Worm (Caenorhabditis elegans): ENCODE results near the gene F43D2.3.

ce11 chrV:14665728-14666127 is 34.0 kb downstream of the F43D2.3 start, which contains the start of gene C47E8.1:
- no peak for TF ChIP-seq unc-62 (GFP tag; optimal IDR thresholded peaks at IDR 0.05)
- TF ChIP-seq F23B12.7 (tag; optimal IDR thresholded peaks at IDR 0.05; ENCODE audit: insufficient read depth): no peak
- no peak for TF ChIP-seq Y56A3A.18 (GFP tag; IDR thresholded peaks at IDR 0.05)
- no peak for TF ChIP-seq ceh-27 (GFP tag; optimal IDR thresholded peaks at IDR 0.05)
- no peak for TF ChIP-seq unc-130 (GFP tag; optimal IDR thresholded peaks at IDR 0.05)
- no peak for TF ChIP-seq madf-6 (GFP tag; IDR thresholded peaks at IDR 0.05)
- TF ChIP-seq Y53G8AR.9 (GFP tag; conservative IDR thresholded peaks at IDR 0.05): no peak
- TF ChIP-seq sea-2 (GFP tag; IDR thresholded peaks at IDR 0.05): no peak
- TF ChIP-seq hsf-1 (GFP tag; IDR thresholded peaks at IDR 0.05): no peak
- TF ChIP-seq F10E7.11 (tag; optimal IDR thresholded peaks at IDR 0.05): no peak
- TF ChIP-seq ztf-26 (tag; optimal IDR thresholded peaks at IDR 0.05): no peak
